Worm (Caenorhabditis elegans) whole organism, mixed stage, embryonic: ENCODE data around the gene trim-21.

Experiments used
- M03D4.4 ChIP-seq: sonication (generic microtip); optimal IDR thresholded peaks from 2 replicates; lab custom pipeline; 2017; ENCODE audit warnings: mild to moderate bottlenecking, missing genetic modification characterization, missing compliant biosample characterization
- bed-3 ChIP-seq: fragments of 200-800 bp; sonication (Bioruptor generic); optimal IDR thresholded peaks from 3 replicates; lab custom pipeline; 2018; ENCODE audit warnings: mild to moderate bottlenecking, missing genetic modification characterization, moderate library complexity, missing compliant biosample characterization
- blmp-1 ChIP-seq: fragments of 150-350 bp; optimal IDR thresholded peaks from 2 replicates; lab custom pipeline; 2014; ENCODE audit warnings: missing biosample characterization, missing genetic modification characterization
- ceh-39 ChIP-seq: fragments of 150-350 bp; optimal IDR thresholded peaks from 2 replicates; lab custom pipeline; 2014; ENCODE audit warnings: missing biosample characterization, missing genetic modification characterization
- ceh-43 ChIP-seq: fragments of 200-800 bp; sonication (Bioruptor generic); optimal IDR thresholded peaks from 2 replicates; lab custom pipeline; 2018; ENCODE audit warnings: mild to moderate bottlenecking, missing genetic modification characterization, moderate library complexity, missing compliant biosample characterization
- ces-1 ChIP-seq: fragments of 150-350 bp; optimal IDR thresholded peaks from 2 replicates; lab custom pipeline; 2014; ENCODE audit warnings: missing biosample characterization, missing genetic modification reagents, missing genetic modification characterization
- cnd-1 ChIP-seq: fragments of 200-800 bp; sonication (Bioruptor generic); optimal IDR thresholded peaks from 2 replicates; lab custom pipeline; 2018; ENCODE audit warnings: mild to moderate bottlenecking, missing genetic modification characterization, missing compliant biosample characterization
- drap-1 ChIP-seq: fragments of 200-800 bp; sonication (Bioruptor generic); optimal IDR thresholded peaks from 3 replicates; lab custom pipeline; 2018; ENCODE audit warnings: mild to moderate bottlenecking, missing genetic modification characterization, missing compliant biosample characterization
- elt-1 ChIP-seq: sonication (generic microtip); optimal IDR thresholded peaks from 2 replicates; lab custom pipeline; 2017; ENCODE audit warnings: missing genetic modification characterization, mild to moderate bottlenecking, missing compliant biosample characterization, antibody characterized with exemption, moderate library complexity, borderline replicate concordance; ENCODE audit not compliant: insufficient read depth
- flh-1 ChIP-seq: fragments of 200-800 bp; sonication (Bioruptor generic); optimal IDR thresholded peaks from 2 replicates; lab custom pipeline; 2018; ENCODE audit warnings: mild to moderate bottlenecking, missing genetic modification characterization, moderate library complexity, missing compliant biosample characterization
- ham-2 ChIP-seq: fragments of 200-800 bp; sonication (Bioruptor generic); optimal IDR thresholded peaks from 2 replicates; lab custom pipeline; 2018; ENCODE audit warnings: mild to moderate bottlenecking, missing genetic modification characterization, missing compliant biosample characterization
- hlh-1 ChIP-seq: fragments of 150-350 bp; optimal IDR thresholded peaks from 2 replicates; lab custom pipeline; 2014; ENCODE audit warnings: missing biosample characterization, missing genetic modification reagents, missing genetic modification characterization
- lin-13 ChIP-seq: fragments of 150-350 bp; optimal IDR thresholded peaks from 2 replicates; lab custom pipeline; 2014; ENCODE audit warnings: missing biosample characterization, missing genetic modification characterization
- lin-32 ChIP-seq: fragments of 200-800 bp; sonication (Bioruptor generic); optimal IDR thresholded peaks from 2 replicates; lab custom pipeline; 2018; ENCODE audit warnings: mild to moderate bottlenecking, missing genetic modification characterization, missing compliant biosample characterization
- lsy-2 ChIP-seq: fragments of 150-350 bp; optimal IDR thresholded peaks from 2 replicates; lab custom pipeline; 2014; ENCODE audit warnings: missing biosample characterization, missing genetic modification characterization
- mab-5 ChIP-seq: fragments of 150-350 bp; optimal IDR thresholded peaks from 2 replicates; lab custom pipeline; 2014; ENCODE audit warnings: missing biosample characterization, missing genetic modification characterization
- mep-1 ChIP-seq: fragments of 150-350 bp; optimal IDR thresholded peaks from 2 replicates; lab custom pipeline; 2017; ENCODE audit warnings: missing biosample characterization, missing genetic modification reagents, missing genetic modification characterization, inconsistent platforms
- mls-2 ChIP-seq: sonication (generic microtip); optimal IDR thresholded peaks from 2 replicates; lab custom pipeline; 2016; ENCODE audit warnings: mild to moderate bottlenecking, missing genetic modification characterization, moderate library complexity, missing compliant biosample characterization
- nhr-12 ChIP-seq: fragments of 150-350 bp; optimal IDR thresholded peaks from 2 replicates; lab custom pipeline; 2014; ENCODE audit warnings: missing biosample characterization, missing genetic modification characterization
- nhr-2 ChIP-seq: fragments of 150-350 bp; optimal IDR thresholded peaks from 2 replicates; lab custom pipeline; 2014; ENCODE audit warnings: missing biosample characterization, missing genetic modification characterization
- nhr-237 ChIP-seq: fragments of 150-350 bp; optimal IDR thresholded peaks from 2 replicates; lab custom pipeline; 2014; ENCODE audit warnings: missing biosample characterization, missing genetic modification characterization
- nhr-28 ChIP-seq: fragments of 150-350 bp; optimal IDR thresholded peaks from 2 replicates; lab custom pipeline; 2014; ENCODE audit warnings: missing biosample characterization, missing genetic modification characterization
- nhr-76 ChIP-seq: sonication (generic microtip); optimal IDR thresholded peaks from 2 replicates; lab custom pipeline; 2017; ENCODE audit warnings: missing biosample characterization, missing genetic modification characterization
- sem-2 ChIP-seq: fragments of 200-800 bp; sonication (Bioruptor generic); optimal IDR thresholded peaks from 2 replicates; lab custom pipeline; 2018; ENCODE audit warnings: mild to moderate bottlenecking, missing genetic modification characterization, missing compliant biosample characterization
- snpc-4 ChIP-seq: fragments of 150-350 bp; optimal IDR thresholded peaks from 2 replicates; lab custom pipeline; 2014; ENCODE audit warnings: missing biosample characterization, missing genetic modification characterization
- sptf-1 ChIP-seq: sonication (generic microtip); optimal IDR thresholded peaks from 2 replicates; lab custom pipeline; 2017; ENCODE audit warnings: mild to moderate bottlenecking, missing genetic modification characterization, moderate library complexity, missing compliant biosample characterization
- tbx-8 ChIP-seq: fragments of 200-800 bp; sonication (Bioruptor generic); optimal IDR thresholded peaks from 2 replicates; lab custom pipeline; 2018; ENCODE audit warnings: mild to moderate bottlenecking, missing genetic modification characterization, moderate library complexity, missing compliant biosample characterization
- unc-120 ChIP-seq: sonication (generic microtip); optimal IDR thresholded peaks from 2 replicates; lab custom pipeline; 2017; ENCODE audit warnings: missing genetic modification characterization, missing compliant biosample characterization; ENCODE audit not compliant: poor library complexity, severe bottlenecking
- unc-39 ChIP-seq: fragments of 150-350 bp; optimal IDR thresholded peaks from 2 replicates; lab custom pipeline; 2014; ENCODE audit warnings: missing biosample characterization, missing genetic modification characterization
- unc-62 ChIP-seq: fragments of 150-350 bp; optimal IDR thresholded peaks from 2 replicates; lab custom pipeline; 2014; ENCODE audit warnings: missing biosample characterization, missing genetic modification reagents, missing genetic modification characterization
- zip-8 ChIP-seq: fragments of 150-350 bp; optimal IDR thresholded peaks from 2 replicates; lab custom pipeline; 2014; ENCODE audit warnings: missing biosample characterization, missing genetic modification characterization
- ztf-11 ChIP-seq: fragments of 150-350 bp; optimal IDR thresholded peaks from 2 replicates; lab custom pipeline; 2014; ENCODE audit warnings: missing biosample characterization, missing genetic modification characterization

trim-21 gene

ce11 chrII:2312747-2313146, at the start of gene trim-21, which contains the start of gene B0281.1:
Gene trim-21 (minus strand): TSS chrII:2312847.
Gene B0281.1 (plus strand): TSS chrII:2313067.
- TF ChIP-seq mep-1 (tag; lab: Kevin White, UChicago) (no peak), nhr-237 (no peak), tbx-8 (GFP tag; lab: Kevin White, UChicago) (no peak), lin-13 (tag; lab: Kevin White, UChicago) (no peak), ham-2 (GFP tag; lab: Kevin White, UChicago) (no peak), drap-1 (GFP tag; lab: Kevin White, UChicago) (no peak), cnd-1 (tag; lab: Kevin White, UChicago) (no peak), lin-32 (GFP tag; lab: Kevin White, UChicago) (no peak), snpc-4 (tag; lab: Kevin White, UChicago) (no peak), mls-2 (tag; lab: Kevin White, UChicago) (no peak), sptf-1 (tag; lab: Kevin White, UChicago) (no peak), sem-2 (GFP tag; lab: Kevin White, UChicago) (no peak), unc-62 (no peak), blmp-1 (tag; lab: Kevin White, UChicago) (no peak), unc-120 (tag; lab: Kevin White, UChicago) (no peak), flh-1 (no peak), nhr-12 (tag; lab: Kevin White, UChicago) (no peak), unc-39 (no peak), ceh-39 (tag; lab: Kevin White, UChicago) (no peak), mab-5 (tag; lab: Kevin White, UChicago) (no peak)
- TF ChIP-seq, all 35 proteins: peak for 0

ce11 chrII:2359965-2360364, 47.3 kb upstream of the trim-21 start, which contains the start of gene F43C11.16:
Gene F43C11.16 (minus strand): TSS chrII:2360065.
- TF ChIP-seq lin-13 (tag; lab: Kevin White, UChicago) = no peak
- no peak for TF ChIP-seq nhr-76 (tag; lab: Kevin White, UChicago)
- TF ChIP-seq ham-2 (GFP tag; lab: Kevin White, UChicago) = no peak
- TF ChIP-seq unc-39 = no peak
- TF ChIP-seq mab-5 (tag; lab: Kevin White, UChicago) = no peak
- no peak for TF ChIP-seq cnd-1 (tag; lab: Kevin White, UChicago)
- no peak for TF ChIP-seq M03D4.4 (tag; lab: Kevin White, UChicago)
- no peak for TF ChIP-seq sptf-1 (tag; lab: Kevin White, UChicago)
- no peak for TF ChIP-seq ces-1 (GFP tag; lab: Kevin White, UChicago)
- TF ChIP-seq tbx-8 (GFP tag; lab: Kevin White, UChicago) = no peak
- no peak for TF ChIP-seq snpc-4 (tag; lab: Kevin White, UChicago)
- no peak for TF ChIP-seq flh-1
- TF ChIP-seq ceh-39 (tag; lab: Kevin White, UChicago) = no peak
- TF ChIP-seq bed-3 (GFP tag; lab: Kevin White, UChicago) = no peak
- TF ChIP-seq sem-2 (GFP tag; lab: Kevin White, UChicago) = no peak
- TF ChIP-seq unc-62 = no peak
- no peak for TF ChIP-seq elt-1 (tag; lab: Kevin White, UChicago)
- no peak for TF ChIP-seq nhr-28 (tag; lab: Kevin White, UChicago)
- no peak for TF ChIP-seq ceh-43 (GFP tag; lab: Kevin White, UChicago)
- no peak for TF ChIP-seq ztf-11

- TF ChIP-seq nhr-12 (tag; lab: Kevin White, UChicago) (no peak), elt-1 (tag; lab: Kevin White, UChicago) (no peak), ces-1 (GFP tag; lab: Kevin White, UChicago) (no peak), zip-8 (tag; lab: Kevin White, UChicago) (no peak), lsy-2 (no peak)
Measured at ce11 chrII:2356795-2357194, 44.1 kb upstream of the trim-21 start, which contains the start of gene F43C11.1. Gene F43C11.1 (plus strand): TSS chrII:2357095.

ce11 chrII:2354476-2354875, 41.8 kb upstream of the trim-21 start, which contains the start of gene F43C11.2:
Gene F43C11.2 (plus strand): TSS chrII:2354776.
- TF ChIP-seq nhr-2 (tag; lab: Kevin White, UChicago) (no peak), nhr-12 (tag; lab: Kevin White, UChicago) (no peak), ham-2 (GFP tag; lab: Kevin White, UChicago) (no peak), tbx-8 (GFP tag; lab: Kevin White, UChicago) (no peak), sem-2 (GFP tag; lab: Kevin White, UChicago) (no peak), ceh-43 (GFP tag; lab: Kevin White, UChicago) (no peak), lin-32 (GFP tag; lab: Kevin White, UChicago) (no peak), hlh-1 (tag; lab: Kevin White, UChicago) (no peak), unc-120 (tag; lab: Kevin White, UChicago) (no peak), mep-1 (tag; lab: Kevin White, UChicago) (no peak), blmp-1 (tag; lab: Kevin White, UChicago) (no peak), unc-39 (no peak), lsy-2 (no peak), nhr-76 (tag; lab: Kevin White, UChicago) (no peak)
- TF ChIP-seq, all 35 proteins: peak for 0
